Worm (Caenorhabditis elegans): ENCODE measurements around the gene apc-2.
A peak's percentile ranks its signal among the peaks of the same experiment; 100 is the strongest.

Gene apc-2

DNA sequence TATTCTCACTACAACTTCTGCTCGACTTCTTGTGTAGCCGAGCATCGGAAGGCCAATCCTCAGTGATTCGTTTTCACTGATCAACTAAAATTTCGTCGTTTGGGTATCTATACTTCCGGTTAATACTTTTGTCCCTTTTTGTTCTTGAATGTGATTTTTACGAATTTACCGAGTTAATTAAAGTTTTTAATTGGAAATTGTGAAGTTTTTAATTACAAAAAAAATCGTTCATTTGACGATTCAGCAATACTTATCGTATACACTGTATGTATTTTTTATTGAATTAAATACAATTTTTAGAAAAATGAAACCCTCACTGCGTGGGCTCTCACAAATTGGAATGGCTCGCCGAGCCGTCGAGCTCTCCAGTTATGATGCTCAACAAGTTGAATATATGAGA, 11.0 kb downstream of the apc-2 start, which contains the start of gene idi-1:
idi-1 (plus strand) TSS at position 301 of the 400 bp plus-strand sequence.
- TF ChIP-seq snpc-4 (GFP tag; optimal IDR thresholded peaks at IDR 0.05) = no peak
- TF ChIP-seq snpc-4 (tag; optimal IDR thresholded peaks at IDR 0.05) = no peak
- TF ChIP-seq nfya-1 (tag; optimal IDR thresholded peaks at IDR 0.05; ENCODE audit: borderline replicate concordance, insufficient read depth) = no peak
- TF ChIP-seq C17E4.6 (GFP tag; IDR thresholded peaks at IDR 0.05) = no peak
- TF ChIP-seq zfh-2 (GFP tag; conservative IDR thresholded peaks at IDR 0.05) = no peak
- no peak for TF ChIP-seq ceh-58 (GFP tag; IDR thresholded peaks at IDR 0.05)
- no peak for TF ChIP-seq unc-130 (GFP tag; optimal IDR thresholded peaks at IDR 0.05)
- TF ChIP-seq aptf-2 (GFP tag; conservative IDR thresholded peaks at IDR 0.05) = no peak
- no peak for TF ChIP-seq aptf-3 (GFP tag; IDR thresholded peaks at IDR 0.05)
- no peak for TF ChIP-seq D2030.7 (GFP tag; IDR thresholded peaks at IDR 0.05)
- TF ChIP-seq nhr-27 (tag; optimal IDR thresholded peaks at IDR 0.05) = no peak

- TF ChIP-seq D2030.7 (GFP tag; IDR thresholded peaks at IDR 0.05) (no peak), nfya-2 (GFP tag; IDR thresholded peaks at IDR 0.05) (no peak), egl-44 (GFP tag; IDR thresholded peaks at IDR 0.05) (no peak), nhr-27 (tag; optimal IDR thresholded peaks at IDR 0.05) (no peak), F10E7.11 (tag; optimal IDR thresholded peaks at IDR 0.05) (no peak), ceh-100 (GFP tag; IDR thresholded peaks at IDR 0.05) (no peak), attf-5 (GFP tag; optimal IDR thresholded peaks at IDR 0.05) (peak; percentile 79), ekl-4 (GFP tag; IDR thresholded peaks at IDR 0.05) (no peak), mcd-1 (GFP tag; IDR thresholded peaks at IDR 0.05) (peak; percentile 79), aptf-3 (GFP tag; IDR thresholded peaks at IDR 0.05) (no peak), aptf-2 (GFP tag; conservative IDR thresholded peaks at IDR 0.05) (no peak), ztf-28 (GFP tag; IDR thresholded peaks at IDR 0.05) (no peak), snpc-4 (GFP tag; optimal IDR thresholded peaks at IDR 0.05) (no peak), snpc-4 (tag; optimal IDR thresholded peaks at IDR 0.05) (no peak), C17E4.6 (GFP tag; IDR thresholded peaks at IDR 0.05) (no peak), Y53F4B.3 (GFP tag; IDR thresholded peaks at IDR 0.05) (no peak), bed-2 (GFP tag; IDR thresholded peaks at IDR 0.05) (no peak), nhr-80 (tag; optimal IDR thresholded peaks at IDR 0.05) (peak; percentile 38), nhr-120 (GFP tag; IDR thresholded peaks at IDR 0.05) (no peak), unc-62 (GFP tag; optimal IDR thresholded peaks at IDR 0.05) (no peak), ceh-40 (GFP tag; IDR thresholded peaks at IDR 0.05) (no peak), ceh-27 (GFP tag; optimal IDR thresholded peaks at IDR 0.05) (peak; percentile 4), hmg-1.2 (GFP tag; IDR thresholded peaks at IDR 0.05) (0 out of 2 replicates have a peak, but pooled peaks have one; percentile 12), lin-40 (tag; optimal IDR thresholded peaks at IDR 0.05) (peak; percentile 4)
Observed at ce11 chrIII:8093079-8093623, 12.7 kb downstream of the apc-2 start, which contains the start of gene K06H7.2. K06H7.2 (plus strand) TSS chrIII:8093573.

- TF ChIP-seq nfyb-1 (GFP tag; IDR thresholded peaks at IDR 0.05) (no peak), F23B12.7 (tag; optimal IDR thresholded peaks at IDR 0.05; ENCODE audit: insufficient read depth) (no peak)
Observed at ce11 chrIII:8098116-8098515, 17.7 kb downstream of the apc-2 start, which contains the start of gene K06H7.8. K06H7.8 (minus strand) TSS chrIII:8098216.

- TF ChIP-seq zfh-2 (GFP tag; conservative IDR thresholded peaks at IDR 0.05) (no peak), B0019.2 (GFP tag; conservative IDR thresholded peaks at IDR 0.05) (no peak), him-1 (tag; optimal IDR thresholded peaks at IDR 0.05) (no peak), madf-8 (GFP tag; conservative IDR thresholded peaks at IDR 0.05) (no peak), ZK185.1 (tag; optimal IDR thresholded peaks at IDR 0.05; ENCODE audit: poor library complexity, severe bottlenecking) (no peak), lsl-1 (GFP tag; optimal IDR thresholded peaks at IDR 0.05) (no peak), D2030.7 (GFP tag; IDR thresholded peaks at IDR 0.05) (no peak), egl-18 (GFP tag; IDR thresholded peaks at IDR 0.05) (no peak), mes-4 (tag; optimal IDR thresholded peaks at IDR 0.05) (no peak), fkh-3 (tag; optimal IDR thresholded peaks at IDR 0.05) (no peak), cebp-2 (GFP tag; IDR thresholded peaks at IDR 0.05) (no peak), athp-1 (tag; optimal IDR thresholded peaks at IDR 0.05) (no peak), F57A8.1 (GFP tag; optimal IDR thresholded peaks at IDR 0.05) (no peak), unc-130 (GFP tag; optimal IDR thresholded peaks at IDR 0.05) (no peak)
Observed at ce11 chrIII:8099022-8099421, 18.6 kb downstream of the apc-2 start, which contains the start of gene K06H7.1. K06H7.1 (plus strand) TSS chrIII:8099322.
